Fruit fly (Drosophila melanogaster): ENCODE results near the gene Cbp80.
A peak's percentile ranks its signal among the peaks of the same experiment; 100 is the strongest.

Cbp80 gene

dm6 chrX:4609737-4610136 lies 40.1 kb upstream of the Cbp80 start:
- TF ChIP-seq B-H1 (GFP tag; IDR thresholded peaks at IDR 0.05): no peak
- TF ChIP-seq so (GFP tag; IDR thresholded peaks at IDR 0.05): 0 out of 3 replicates have a peak, but pooled peaks have one; percentile 19
- TF ChIP-seq Atf3 (GFP tag; optimal IDR thresholded peaks at IDR 0.05): no peak
- no peak for TF ChIP-seq CG17612 (GFP tag; IDR thresholded peaks at IDR 0.05)
- peak; percentile 46 for TF ChIP-seq gsb-n (tag; optimal IDR thresholded peaks at IDR 0.05)
- no peak for TF ChIP-seq Opbp (GFP tag; IDR thresholded peaks at IDR 0.05; ENCODE audit: partially characterized antibody)
- TF ChIP-seq CG4360 (GFP tag; IDR thresholded peaks at IDR 0.05): no peak
- TF ChIP-seq Atf-2 (GFP tag; optimal IDR thresholded peaks at IDR 0.05): no peak
- no peak for TF ChIP-seq exex (tag; optimal IDR thresholded peaks at IDR 0.05)
- peak; percentile 32 for TF ChIP-seq Asciz (GFP tag; optimal IDR thresholded peaks at IDR 0.05)
- peak; percentile 13 for TF ChIP-seq CG17568 (GFP tag; optimal IDR thresholded peaks at IDR 0.05)
- no peak for TF ChIP-seq Hr78 (GFP tag; optimal IDR thresholded peaks at IDR 0.05)
- TF ChIP-seq zfh1 (GFP tag; IDR thresholded peaks at IDR 0.05): 0 out of 3 replicates have a peak, but pooled peaks have one; percentile 42
- TF ChIP-seq shn (GFP tag; optimal IDR thresholded peaks at IDR 0.05): no peak
- TF ChIP-seq CG8290 (GFP tag; optimal IDR thresholded peaks at IDR 0.05): no peak
- no peak for TF ChIP-seq CG8290 (tag; optimal IDR thresholded peaks at IDR 0.05)
- peak; percentile 41 for TF ChIP-seq CG9727 (GFP tag; optimal IDR thresholded peaks at IDR 0.05)
- no peak for TF ChIP-seq Pdp1 (GFP tag; optimal IDR thresholded peaks at IDR 0.05)
- TF ChIP-seq unpg (GFP tag; optimal IDR thresholded peaks at IDR 0.05): peak; percentile 30
- no peak for TF ChIP-seq CG10267 (tag; optimal IDR thresholded peaks at IDR 0.05)
- TF ChIP-seq CG2678 (tag; optimal IDR thresholded peaks at IDR 0.05): peak; percentile 30
- no peak for TF ChIP-seq sc (optimal IDR thresholded peaks at IDR 0.05)
- peak; percentile 57 for TF ChIP-seq sc (GFP tag; optimal IDR thresholded peaks at IDR 0.05)
- no peak for TF ChIP-seq CG10565 (GFP tag; optimal IDR thresholded peaks at IDR 0.05)
- TF ChIP-seq pum (GFP tag; optimal IDR thresholded peaks at IDR 0.05): no peak
- no peak for TF ChIP-seq CG4424 (GFP tag; optimal IDR thresholded peaks at IDR 0.05)
- peak; percentile 76 for TF ChIP-seq CG33557 (GFP tag; optimal IDR thresholded peaks at IDR 0.05)
- TF ChIP-seq gcm (GFP tag; optimal IDR thresholded peaks at IDR 0.05): peak; percentile 32
- peak; percentile 56 for TF ChIP-seq CG6813 (GFP tag; optimal IDR thresholded peaks at IDR 0.05)
- no peak for TF ChIP-seq Dp (GFP tag; optimal IDR thresholded peaks at IDR 0.05)
- TF ChIP-seq CG11456 (GFP tag; IDR thresholded peaks at IDR 0.05): no peak
- no peak for TF ChIP-seq Side (GFP tag; optimal IDR thresholded peaks at IDR 0.05)
- no peak for TF ChIP-seq CoRest (tag; optimal IDR thresholded peaks at IDR 0.05)
- no peak for TF ChIP-seq CG11247 (GFP tag; IDR thresholded peaks at IDR 0.05)
- no peak for TF ChIP-seq HLH54F (GFP tag; optimal IDR thresholded peaks at IDR 0.05)
- TF ChIP-seq CG12299 (tag; optimal IDR thresholded peaks at IDR 0.05): no peak
- TF ChIP-seq Lpt (GFP tag; optimal IDR thresholded peaks at IDR 0.05): no peak
- peak; percentile 37 for TF ChIP-seq Lhr (GFP tag; optimal IDR thresholded peaks at IDR 0.05)
- peak; percentile 46 for TF ChIP-seq ac (GFP tag; optimal IDR thresholded peaks at IDR 0.05)
- no peak for TF ChIP-seq CG8478 (optimal IDR thresholded peaks at IDR 0.05)
- TF ChIP-seq lola (GFP tag; optimal IDR thresholded peaks at IDR 0.05): peak in 1 of 3 experiments; percentile 46
- no peak for TF ChIP-seq gfzf (GFP tag; optimal IDR thresholded peaks at IDR 0.05)
- no peak for TF ChIP-seq gro (GFP tag; optimal IDR thresholded peaks at IDR 0.05)
- no peak for TF ChIP-seq CG10366 (GFP tag; IDR thresholded peaks at IDR 0.05)
- no peak for TF ChIP-seq Fer2 (tag; optimal IDR thresholded peaks at IDR 0.05)
- TF ChIP-seq Tbp (GFP tag; optimal IDR thresholded peaks at IDR 0.05): no peak
- TF ChIP-seq psq (GFP tag; optimal IDR thresholded peaks at IDR 0.05): no peak
- TF ChIP-seq CG3847 (GFP tag; IDR thresholded peaks at IDR 0.05): no peak
- peak; percentile 3 for TF ChIP-seq odd (GFP tag; optimal IDR thresholded peaks at IDR 0.05)
- no peak for TF ChIP-seq tx (GFP tag; optimal IDR thresholded peaks at IDR 0.05)
- TF ChIP-seq lbe (GFP tag; optimal IDR thresholded peaks at IDR 0.05): no peak
- TF ChIP-seq CG11093 (GFP tag; IDR thresholded peaks at IDR 0.05): no peak
